Worm (Caenorhabditis elegans) whole organism, L2 larva: ENCODE data around the gene T04G9.6.
A peak's percentile ranks its signal among the peaks of the same experiment; 100 is the strongest.

Experiments
- alr-1 ChIP-seq: fragments of 150-350 bp; optimal IDR thresholded peaks from 2 replicates; lab custom pipeline; 2014; ENCODE audit warnings: missing biosample characterization, missing genetic modification characterization
- ama-1 ChIP-seq: fragments of 150-350 bp; optimal IDR thresholded peaks from 2 replicates; lab custom pipeline; 2018; ENCODE audit warnings: inconsistent platforms
- egl-27 ChIP-seq: sonication (generic microtip); optimal IDR thresholded peaks from 3 replicates; lab custom pipeline; 2017; ENCODE audit warnings: missing biosample characterization, missing genetic modification reagents, missing genetic modification characterization
- fos-1 ChIP-seq: fragments of 150-350 bp; optimal IDR thresholded peaks from 2 replicates; lab custom pipeline; 2014; ENCODE audit warnings: missing biosample characterization, missing genetic modification characterization
- lin-39 ChIP-seq: fragments of 150-350 bp; optimal IDR thresholded peaks from 2 replicates; lab custom pipeline; 2014; ENCODE audit warnings: missing biosample characterization, missing genetic modification reagents, missing genetic modification characterization
- lsy-2 ChIP-seq, 2 experiments: fragments of 150-350 bp in 1 of 2; sonication (generic microtip) in 1 of 2; optimal IDR thresholded peaks; 2 replicates each; lab custom pipeline; 2014 to 2017; ENCODE audit warnings: missing biosample characterization in 2 of 2, missing genetic modification characterization in 2 of 2
- peb-1 ChIP-seq: fragments of 150-350 bp; optimal IDR thresholded peaks from 2 replicates; lab custom pipeline; 2014; ENCODE audit warnings: missing biosample characterization, missing genetic modification characterization
- unc-62 ChIP-seq: fragments of 150-350 bp; optimal IDR thresholded peaks from 2 replicates; lab custom pipeline; 2014; ENCODE audit warnings: missing biosample characterization, missing genetic modification reagents, missing genetic modification characterization

DNA sequence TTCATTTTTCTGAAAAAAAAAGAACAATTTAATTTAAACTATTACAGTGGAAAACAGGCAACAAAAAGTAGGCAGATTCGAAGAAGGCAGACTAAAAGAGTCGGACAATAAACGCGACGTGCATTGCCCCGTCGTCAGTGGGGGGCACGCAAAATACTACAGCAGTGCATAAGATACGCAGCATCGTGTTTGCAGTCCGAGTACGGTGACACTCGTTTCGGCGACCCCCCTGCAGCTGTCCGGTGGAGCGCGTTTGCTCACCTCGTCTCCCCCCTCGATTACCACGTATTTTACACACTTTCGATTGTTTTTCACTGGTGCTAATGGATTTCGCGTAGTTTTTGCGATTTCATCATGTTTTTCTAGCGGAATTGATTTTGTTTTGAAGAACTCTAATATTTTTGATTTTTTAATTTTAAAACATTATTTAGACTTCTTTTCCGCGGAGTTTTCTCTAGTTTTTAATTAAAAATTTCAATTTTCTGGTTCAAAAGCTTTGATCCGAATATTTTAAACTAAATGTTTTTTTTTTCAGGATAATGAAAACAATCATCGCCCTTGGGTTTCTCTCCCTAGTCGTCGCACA, 16.6 kb downstream of the T04G9.6 start, which contains the start of the genes trap-2 and ile-2:
- TF ChIP-seq peb-1 = peak; percentile 17
- peak; percentile 38 for TF ChIP-seq egl-27 (tag; lab: Kevin White, UChicago)
- no peak for TF ChIP-seq ama-1 (lab: Kevin White, UChicago)
- TF ChIP-seq lin-39 (tag; lab: Kevin White, UChicago) = no peak
- no peak for TF ChIP-seq unc-62 (GFP tag; lab: Kevin White, UChicago)
- no peak for TF ChIP-seq alr-1
- TF ChIP-seq fos-1 (tag; lab: Kevin White, UChicago) = peak; percentile 97
- peak; percentile 91 to 98 for TF ChIP-seq lsy-2 (tag; optimal IDR thresholded peaks at IDR 0.05; lab: Kevin White, UChicago)
